Fruit fly (Drosophila melanogaster): ENCODE results near the gene Bsg.

Gene Bsg

dm6 chr2L:8082692-8083412, 368 bp upstream of the Bsg start, which contains the start of gene Mcr:
TSS of gene Mcr (minus strand) at chr2L:8082982.
- TF ChIP-seq CrebA (GFP tag; optimal IDR thresholded peaks at IDR 0.05; ENCODE audit: borderline replicate concordance) = no peak
- TF ChIP-seq Dfd (GFP tag; optimal IDR thresholded peaks at IDR 0.05) = no peak
- no peak for TF ChIP-seq ey (GFP tag; optimal IDR thresholded peaks at IDR 0.05)
- no peak for TF ChIP-seq Hr78 (GFP tag; optimal IDR thresholded peaks at IDR 0.05)
- TF ChIP-seq sage (GFP tag; optimal IDR thresholded peaks at IDR 0.05) = peak; percentile 35
- TF ChIP-seq dsf (GFP tag; optimal IDR thresholded peaks at IDR 0.05; ENCODE audit: borderline replicate concordance) = no peak
- no peak for TF ChIP-seq Myc (optimal IDR thresholded peaks at IDR 0.05)
- TF ChIP-seq brk (GFP tag; optimal IDR thresholded peaks at IDR 0.05) = no peak
- peak; percentile 44 for TF ChIP-seq Hnf4 (GFP tag; optimal IDR thresholded peaks at IDR 0.05)
- peak; percentile 64 for TF ChIP-seq Hr83 (GFP tag; optimal IDR thresholded peaks at IDR 0.05; ENCODE audit: poor library complexity, severe bottlenecking)
- no peak for TF ChIP-seq psq (GFP tag; optimal IDR thresholded peaks at IDR 0.05)
- TF ChIP-seq Sp1 (GFP tag; optimal IDR thresholded peaks at IDR 0.05) = no peak
- no peak for TF ChIP-seq usp (GFP tag; optimal IDR thresholded peaks at IDR 0.05)
- no peak for TF ChIP-seq Rel (GFP tag; optimal IDR thresholded peaks at IDR 0.05)
- TF ChIP-seq Rel (tag; optimal IDR thresholded peaks at IDR 0.05) = peak; percentile 3
- TF ChIP-seq HLH106 (tag; optimal IDR thresholded peaks at IDR 0.05) = peak; percentile 19
- no peak for TF ChIP-seq woc (GFP tag; optimal IDR thresholded peaks at IDR 0.05)
- TF ChIP-seq Vsx2 (GFP tag; optimal IDR thresholded peaks at IDR 0.05; ENCODE audit: partially characterized antibody) = peak; percentile 32
- TF ChIP-seq foxo (GFP tag; optimal IDR thresholded peaks at IDR 0.05) = peak in 1 of 2 experiments; percentile 46
- peak; percentile 23 for TF ChIP-seq Dif (GFP tag; optimal IDR thresholded peaks at IDR 0.05; ENCODE audit: partially characterized antibody)
- peak; percentile 38 for TF ChIP-seq sv (GFP tag; optimal IDR thresholded peaks at IDR 0.05)
- TF ChIP-seq h (GFP tag; optimal IDR thresholded peaks at IDR 0.05) = no peak
- no peak for TF ChIP-seq Mio (GFP tag; optimal IDR thresholded peaks at IDR 0.05)
- TF ChIP-seq dmrt93B (GFP tag; optimal IDR thresholded peaks at IDR 0.05) = no peak
- TF ChIP-seq tai (GFP tag; optimal IDR thresholded peaks at IDR 0.05) = no peak
- peak; percentile 5 for TF ChIP-seq jim (GFP tag; optimal IDR thresholded peaks at IDR 0.05)
- TF ChIP-seq GATAd (GFP tag; optimal IDR thresholded peaks at IDR 0.05) = no peak
- TF ChIP-seq rgr (GFP tag; optimal IDR thresholded peaks at IDR 0.05) = no peak

dm6 chr2L:8083427-8084295, 441 bp downstream of the Bsg start:
- TF ChIP-seq woc (GFP tag; optimal IDR thresholded peaks at IDR 0.05) (no peak), Jra (GFP tag; optimal IDR thresholded peaks at IDR 0.05) (no peak), pan (optimal IDR thresholded peaks at IDR 0.05) (no peak), br (GFP tag; optimal IDR thresholded peaks at IDR 0.05) (peak; percentile 12), dl (GFP tag; optimal IDR thresholded peaks at IDR 0.05; ENCODE audit: insufficient read depth in 1 of 2, partially characterized antibody in 2 of 2) (peak in 1 of 2 experiments; percentile 63), rgr (GFP tag; optimal IDR thresholded peaks at IDR 0.05) (peak; percentile 46), sage (GFP tag; optimal IDR thresholded peaks at IDR 0.05) (no peak), sv (GFP tag; optimal IDR thresholded peaks at IDR 0.05) (no peak), Mio (GFP tag; optimal IDR thresholded peaks at IDR 0.05) (no peak), psq (GFP tag; optimal IDR thresholded peaks at IDR 0.05) (peak; percentile 24), Rel (GFP tag; optimal IDR thresholded peaks at IDR 0.05) (no peak), Rel (tag; optimal IDR thresholded peaks at IDR 0.05) (peak; percentile 55), Myc (optimal IDR thresholded peaks at IDR 0.05) (no peak), Sp1 (GFP tag; optimal IDR thresholded peaks at IDR 0.05) (peak; percentile 15), Hr83 (GFP tag; optimal IDR thresholded peaks at IDR 0.05; ENCODE audit: poor library complexity, severe bottlenecking) (peak; percentile 61), fru (GFP tag; optimal IDR thresholded peaks at IDR 0.05) (peak; percentile 18), foxo (GFP tag; optimal IDR thresholded peaks at IDR 0.05) (no peak), Hr78 (GFP tag; optimal IDR thresholded peaks at IDR 0.05) (peak; percentile 38), Vsx2 (GFP tag; optimal IDR thresholded peaks at IDR 0.05; ENCODE audit: partially characterized antibody) (no peak), tai (GFP tag; optimal IDR thresholded peaks at IDR 0.05) (no peak), Dif (GFP tag; optimal IDR thresholded peaks at IDR 0.05; ENCODE audit: partially characterized antibody) (peak; percentile 78), N (GFP tag; optimal IDR thresholded peaks at IDR 0.05) (peak; percentile 96), brk (GFP tag; optimal IDR thresholded peaks at IDR 0.05) (no peak), Abd-B (GFP tag; optimal IDR thresholded peaks at IDR 0.05) (peak; percentile 4), dsf (GFP tag; optimal IDR thresholded peaks at IDR 0.05; ENCODE audit: borderline replicate concordance) (no peak), Hnf4 (GFP tag; optimal IDR thresholded peaks at IDR 0.05) (no peak), h (GFP tag; optimal IDR thresholded peaks at IDR 0.05) (peak; percentile 6), CG9705 (GFP tag; optimal IDR thresholded peaks at IDR 0.05) (no peak), lola (GFP tag; optimal IDR thresholded peaks at IDR 0.05) (no peak)

Measured in whole organism, wandering third instar larva.